Worm (Caenorhabditis elegans) whole organism, L1 larva: ENCODE results near the gene zer-1.

Experiments used
- C04F5.9 ChIP-seq: sonication (generic microtip); optimal IDR thresholded peaks from 2 replicates; lab custom pipeline; 2016; ENCODE audit warnings: missing genetic modification characterization, missing compliant biosample characterization
- C16A3.4 ChIP-seq: fragments of 150-350 bp; optimal IDR thresholded peaks from 2 replicates; lab custom pipeline; 2014; ENCODE audit warnings: missing biosample characterization, missing genetic modification characterization
- F16B12.6 ChIP-seq: fragments of 150-350 bp; optimal IDR thresholded peaks from 2 replicates; lab custom pipeline; 2014; ENCODE audit warnings: missing biosample characterization, missing genetic modification characterization
- aly-2 ChIP-seq: fragments of 150-350 bp; optimal IDR thresholded peaks from 2 replicates; lab custom pipeline; 2014; ENCODE audit warnings: missing biosample characterization, missing genetic modification characterization
- blmp-1 ChIP-seq: fragments of 150-350 bp; optimal IDR thresholded peaks from 2 replicates; lab custom pipeline; 2014; ENCODE audit warnings: missing biosample characterization, missing genetic modification characterization
- ceh-88 ChIP-seq: fragments of 200-800 bp; sonication (Bioruptor generic); IDR thresholded peaks from 2 replicates; pipeline ENCODE4 v1.3.6; 2022; ENCODE audit warnings: missing genetic modification characterization, missing compliant biosample characterization
- ceh-90 ChIP-seq: sonication (generic microtip); optimal IDR thresholded peaks from 2 replicates; lab custom pipeline; 2016; ENCODE audit warnings: missing genetic modification characterization, missing compliant biosample characterization
- ces-1 ChIP-seq: fragments of 150-350 bp; optimal IDR thresholded peaks from 2 replicates; lab custom pipeline; 2014; ENCODE audit warnings: missing biosample characterization, missing genetic modification reagents, missing genetic modification characterization
- dpl-1 ChIP-seq, 3 experiments: fragments of 150-350 bp in 2 of 3; sonication (generic microtip) in 1 of 3; optimal IDR thresholded peaks; 2 replicates each; lab custom pipeline; 2014 to 2017; ENCODE audit warnings: missing biosample characterization in 3 of 3, missing genetic modification characterization in 3 of 3, missing genetic modification reagents in 3 of 3
- dsc-1 ChIP-seq: sonication (generic microtip); optimal IDR thresholded peaks from 2 replicates; lab custom pipeline; 2016; ENCODE audit warnings: mild to moderate bottlenecking, missing genetic modification characterization, missing compliant biosample characterization
- efl-1 ChIP-seq, 4 experiments: fragments of 150-350 bp; optimal IDR thresholded peaks in 3 of 4; peaks in 1 of 4; 1 replicate in 1 of 4; 2 replicates in 3 of 4; lab custom pipeline; 2014; ENCODE audit warnings: missing biosample characterization in 2 of 4, missing genetic modification characterization in 2 of 4, missing genetic modification reagents in 2 of 4
- efl-3 ChIP-seq: fragments of 200-800 bp; sonication (Bioruptor generic); optimal IDR thresholded peaks from 2 replicates; lab custom pipeline; 2018; ENCODE audit warnings: mild to moderate bottlenecking, missing genetic modification characterization, missing compliant biosample characterization
- egl-27 ChIP-seq, 2 experiments: fragments of 150-350 bp in 1 of 2; sonication (generic microtip); optimal IDR thresholded peaks; 3 replicates each; lab custom pipeline; 2017 to 2018; ENCODE audit warnings: missing biosample characterization in 2 of 2, missing genetic modification characterization in 2 of 2, missing genetic modification reagents in 2 of 2
- elt-3 ChIP-seq, 6 experiments: fragments of 150-350 bp in 1 of 6; sonication (generic microtip); optimal IDR thresholded peaks; 2 replicates each; lab custom pipeline; 2017 to 2018; ENCODE audit warnings: missing biosample characterization in 6 of 6, missing genetic modification characterization in 6 of 6, inconsistent platforms in 1 of 6
- ets-5 ChIP-seq: fragments of 200-800 bp; sonication (Bioruptor generic); IDR thresholded peaks from 2 replicates; pipeline ENCODE4 v1.3.6; 2022; ENCODE audit warnings: missing genetic modification characterization, missing compliant biosample characterization
- fos-1 ChIP-seq: fragments of 150-350 bp; optimal IDR thresholded peaks from 2 replicates; lab custom pipeline; 2014; ENCODE audit warnings: missing biosample characterization, missing genetic modification characterization
- hlh-17 ChIP-seq: fragments of 200-800 bp; sonication (Bioruptor generic); optimal IDR thresholded peaks from 2 replicates; lab custom pipeline; 2018; ENCODE audit warnings: missing genetic modification characterization, mild to moderate bottlenecking, missing compliant biosample characterization, moderate library complexity, borderline replicate concordance
- irx-1 ChIP-seq: sonication (generic microtip); optimal IDR thresholded peaks from 2 replicates; lab custom pipeline; 2016; ENCODE audit warnings: missing genetic modification characterization, missing compliant biosample characterization
- isw-1 ChIP-seq: fragments of 200-800 bp; sonication (Bioruptor generic); IDR thresholded peaks from 2 replicates; pipeline ENCODE4 v1.3.6; 2022; ENCODE audit warnings: missing genetic modification characterization, missing compliant biosample characterization
- lin-14 ChIP-seq: fragments of 200-800 bp; sonication (Bioruptor generic); optimal IDR thresholded peaks from 2 replicates; lab custom pipeline; 2018; ENCODE audit warnings: mild to moderate bottlenecking, missing genetic modification characterization, moderate library complexity, missing compliant biosample characterization
- lin-35 ChIP-seq, 2 experiments: fragments of 150-350 bp; optimal IDR thresholded peaks; 2 replicates each; lab custom pipeline; 2014; ENCODE audit warnings: missing biosample characterization in 2 of 2, missing genetic modification characterization in 2 of 2, missing genetic modification reagents in 2 of 2
- lin-39 ChIP-seq: fragments of 150-350 bp; optimal IDR thresholded peaks from 2 replicates; lab custom pipeline; 2014; ENCODE audit warnings: missing biosample characterization, missing genetic modification reagents, missing genetic modification characterization
- lir-3 ChIP-seq: sonication (generic microtip); optimal IDR thresholded peaks from 2 replicates; lab custom pipeline; 2016; ENCODE audit warnings: mild to moderate bottlenecking, missing genetic modification characterization, moderate library complexity, missing compliant biosample characterization; ENCODE audit not compliant: poor library complexity
- lsy-2 ChIP-seq, 2 experiments: fragments of 150-350 bp; optimal IDR thresholded peaks; 2 replicates each; lab custom pipeline; 2014; ENCODE audit warnings: missing biosample characterization in 2 of 2, missing genetic modification characterization in 2 of 2
- mep-1 ChIP-seq: fragments of 150-350 bp; optimal IDR thresholded peaks from 2 replicates; lab custom pipeline; 2014; ENCODE audit warnings: missing biosample characterization, missing genetic modification characterization
- nhr-20 ChIP-seq: sonication (generic microtip); optimal IDR thresholded peaks from 2 replicates; lab custom pipeline; 2016; ENCODE audit warnings: mild to moderate bottlenecking, missing genetic modification characterization, missing compliant biosample characterization
- nhr-28 ChIP-seq: fragments of 150-350 bp; optimal IDR thresholded peaks from 2 replicates; lab custom pipeline; 2014; ENCODE audit warnings: missing biosample characterization, missing genetic modification characterization
- nhr-47 ChIP-seq: sonication (generic microtip); optimal IDR thresholded peaks from 2 replicates; lab custom pipeline; 2016; ENCODE audit warnings: mild to moderate bottlenecking, missing genetic modification characterization, moderate library complexity, missing compliant biosample characterization
- nhr-71 ChIP-seq: sonication (generic microtip); optimal IDR thresholded peaks from 2 replicates; lab custom pipeline; 2016; ENCODE audit warnings: mild to moderate bottlenecking, missing genetic modification characterization, moderate library complexity, missing compliant biosample characterization
- nhr-77 ChIP-seq: fragments of 150-350 bp; optimal IDR thresholded peaks from 2 replicates; lab custom pipeline; 2014; ENCODE audit warnings: missing biosample characterization, missing genetic modification characterization
- nhr-85 ChIP-seq: sonication (generic microtip); peaks from one replicate; lab custom pipeline; 2016; ENCODE audit warnings: missing genetic modification characterization, inconsistent platforms, missing compliant biosample characterization
- nhr-90 ChIP-seq: sonication (generic microtip); optimal IDR thresholded peaks from 2 replicates; lab custom pipeline; 2016; ENCODE audit warnings: mild to moderate bottlenecking, missing genetic modification characterization, missing compliant biosample characterization; ENCODE audit not compliant: poor library complexity
- rnt-1 ChIP-seq: sonication (generic microtip); optimal IDR thresholded peaks from 2 replicates; lab custom pipeline; 2016; ENCODE audit warnings: mild to moderate bottlenecking, missing genetic modification characterization, moderate library complexity, missing compliant biosample characterization
- skn-1 ChIP-seq: fragments of 150-350 bp; optimal IDR thresholded peaks from 2 replicates; lab custom pipeline; 2014; ENCODE audit warnings: missing biosample characterization, missing genetic modification characterization
- snu-23 ChIP-seq: sonication (generic microtip); optimal IDR thresholded peaks from 2 replicates; lab custom pipeline; 2016; ENCODE audit warnings: missing genetic modification characterization, missing compliant biosample characterization
- sptf-1 ChIP-seq: fragments of 150-350 bp; optimal IDR thresholded peaks from 2 replicates; lab custom pipeline; 2014; ENCODE audit warnings: missing biosample characterization, missing genetic modification characterization
- sup-37 ChIP-seq: fragments of 200-800 bp; sonication (Bioruptor generic); optimal IDR thresholded peaks from 2 replicates; lab custom pipeline; 2018; ENCODE audit warnings: mild to moderate bottlenecking, missing genetic modification characterization, missing compliant biosample characterization
- swsn-7 ChIP-seq: sonication (generic microtip); optimal IDR thresholded peaks from 2 replicates; lab custom pipeline; 2016; ENCODE audit warnings: missing genetic modification characterization, missing compliant biosample characterization
- unc-130 ChIP-seq: fragments of 150-350 bp; optimal IDR thresholded peaks from 2 replicates; lab custom pipeline; 2017; ENCODE audit warnings: missing biosample characterization, missing genetic modification characterization, inconsistent platforms
- unc-62 ChIP-seq: fragments of 150-350 bp; optimal IDR thresholded peaks from 2 replicates; lab custom pipeline; 2014; ENCODE audit warnings: missing biosample characterization, missing genetic modification reagents, missing genetic modification characterization
- xbp-1 ChIP-seq: sonication (generic microtip); optimal IDR thresholded peaks from 2 replicates; lab custom pipeline; 2016; ENCODE audit warnings: missing genetic modification characterization, missing compliant biosample characterization
- zip-4 ChIP-seq: fragments of 200-800 bp; sonication (Bioruptor generic); optimal IDR thresholded peaks from 2 replicates; lab custom pipeline; 2018; ENCODE audit warnings: mild to moderate bottlenecking, missing genetic modification characterization, moderate library complexity, missing compliant biosample characterization
- ztf-11 ChIP-seq, 2 experiments: sonication (generic microtip); optimal IDR thresholded peaks; 2 replicates each; lab custom pipeline; 2016 to 2017; ENCODE audit warnings: missing genetic modification characterization in 2 of 2, missing biosample characterization in 1 of 2, missing compliant biosample characterization in 1 of 2
- ztf-4 ChIP-seq: fragments of 150-350 bp; optimal IDR thresholded peaks from 2 replicates; lab custom pipeline; 2014; ENCODE audit warnings: missing biosample characterization, missing genetic modification characterization

The zer-1 gene

ce11 chrIII:910540-911311 lies 24.1 kb upstream of the zer-1 start, which contains the start of the genes F23H11.5 and bra-2:
F23H11.5 (minus strand) TSS chrIII:910590.
bra-2 (plus strand) TSS chrIII:911261.
- peak; percentile 9 for TF ChIP-seq lir-3 (tag; lab: Kevin White, UChicago)
- peak; percentile 44 for TF ChIP-seq snu-23 (GFP tag; lab: Kevin White, UChicago)
- no peak for TF ChIP-seq egl-27 (tag; optimal IDR thresholded peaks at IDR 0.05; lab: Kevin White, UChicago)
- TF ChIP-seq C16A3.4 = peak; percentile 48
- TF ChIP-seq nhr-71 (tag; lab: Kevin White, UChicago) = peak; percentile 34
- TF ChIP-seq ceh-90 (tag; lab: Kevin White, UChicago) = no peak
- peak; percentile 1 for TF ChIP-seq nhr-20 (tag; lab: Kevin White, UChicago)
- peak; percentile 5 for TF ChIP-seq swsn-7
- TF ChIP-seq skn-1 = peak; percentile 14
- no peak for TF ChIP-seq sptf-1 (tag; lab: Kevin White, UChicago)
- TF ChIP-seq lin-14 (GFP tag; lab: Kevin White, UChicago) = no peak
- no peak for TF ChIP-seq ces-1 (GFP tag; lab: Kevin White, UChicago)
- no peak for TF ChIP-seq C04F5.9 (tag; lab: Kevin White, UChicago)
- peak; percentile 24 to 35 for TF ChIP-seq efl-1 (optimal IDR thresholded peaks at IDR 0.05; lab: Kevin White, UChicago)
- TF ChIP-seq efl-1 (GFP tag; optimal IDR thresholded peaks at IDR 0.05 in 1 of 2; lab: Kevin White, UChicago) = peak; percentile 32 to 79
- TF ChIP-seq ztf-4 = no peak
- peak; percentile 31 for TF ChIP-seq nhr-47 (tag; lab: Kevin White, UChicago)
- peak in 1 of 6 experiments; percentile 5 for TF ChIP-seq elt-3 (tag; optimal IDR thresholded peaks at IDR 0.05; lab: Kevin White, UChicago)
- peak in 2 of 3 experiments; percentile 27 to 43 for TF ChIP-seq dpl-1 (GFP tag; optimal IDR thresholded peaks at IDR 0.05; lab: Kevin White, UChicago)
- no peak for TF ChIP-seq sup-37
- TF ChIP-seq lin-35 (GFP tag; optimal IDR thresholded peaks at IDR 0.05; lab: Kevin White, UChicago) = peak; percentile 33 to 41
- TF ChIP-seq rnt-1 (tag; lab: Kevin White, UChicago) = no peak
- TF ChIP-seq unc-130 (tag; lab: Kevin White, UChicago) = peak; percentile 36
- no peak for TF ChIP-seq nhr-90 (tag; lab: Kevin White, UChicago)
- no peak for TF ChIP-seq isw-1 (GFP tag; lab: Robert Waterston, UW)
- TF ChIP-seq lsy-2 (tag; optimal IDR thresholded peaks at IDR 0.05; lab: Kevin White, UChicago) = peak; percentile 50 to 82
- peak; percentile 27 for TF ChIP-seq F16B12.6 (tag; lab: Kevin White, UChicago)
- TF ChIP-seq blmp-1 (tag; lab: Kevin White, UChicago) = peak; percentile 57

- TF ChIP-seq ztf-11 (tag; optimal IDR thresholded peaks at IDR 0.05; lab: Kevin White, UChicago) (no peak), rnt-1 (tag; lab: Kevin White, UChicago) (peak; percentile 7), nhr-85 (tag; lab: Kevin White, UChicago) (peak; percentile 14), lsy-2 (tag; optimal IDR thresholded peaks at IDR 0.05; lab: Kevin White, UChicago) (peak in 1 of 2 experiments; percentile 4), nhr-47 (tag; lab: Kevin White, UChicago) (peak; percentile 3)
These were observed 22.9 kb upstream of the zer-1 start, which contains the start of gene crls-1 for ce11 chrIII:909540-909939. crls-1 (minus strand) TSS chrIII:909902.

ce11 chrIII:907990-908389 lies 21.4 kb upstream of the zer-1 start:
- no peak for TF ChIP-seq ceh-88
- no peak for TF ChIP-seq hlh-17 (GFP tag; lab: Kevin White, UChicago)
- TF ChIP-seq xbp-1 = no peak
- TF ChIP-seq aly-2 (tag; lab: Kevin White, UChicago) = no peak
- TF ChIP-seq mep-1 (tag; lab: Kevin White, UChicago) = no peak
- TF ChIP-seq fos-1 (tag; lab: Kevin White, UChicago) = peak; percentile 94
- TF ChIP-seq snu-23 (GFP tag; lab: Kevin White, UChicago) = peak; percentile 5
- no peak for TF ChIP-seq irx-1
- TF ChIP-seq nhr-28 (tag; lab: Kevin White, UChicago) = no peak
- TF ChIP-seq C04F5.9 (tag; lab: Kevin White, UChicago) = no peak
- TF ChIP-seq isw-1 (GFP tag; lab: Robert Waterston, UW) = no peak
- no peak for TF ChIP-seq zip-4 (GFP tag; lab: Kevin White, UChicago)
- peak; percentile 6 to 49 for TF ChIP-seq efl-1 (optimal IDR thresholded peaks at IDR 0.05; lab: Kevin White, UChicago)
- TF ChIP-seq efl-1 (GFP tag; optimal IDR thresholded peaks at IDR 0.05 in 1 of 2; lab: Kevin White, UChicago) = peak in 1 of 2 experiments; percentile 7
- TF ChIP-seq dsc-1 (tag; lab: Kevin White, UChicago) = no peak
- TF ChIP-seq lsy-2 (tag; optimal IDR thresholded peaks at IDR 0.05; lab: Kevin White, UChicago) = peak in 1 of 2 experiments; percentile 45
- TF ChIP-seq nhr-85 (tag; lab: Kevin White, UChicago) = no peak
- no peak for TF ChIP-seq ets-5 (GFP tag; lab: Robert Waterston, UW)
- no peak for TF ChIP-seq unc-62 (GFP tag; lab: Kevin White, UChicago)
- TF ChIP-seq nhr-20 (tag; lab: Kevin White, UChicago) = no peak
- TF ChIP-seq ztf-11 (tag; optimal IDR thresholded peaks at IDR 0.05; lab: Kevin White, UChicago) = no peak
- TF ChIP-seq efl-3 (GFP tag; lab: Kevin White, UChicago) = no peak
- TF ChIP-seq lin-14 (GFP tag; lab: Kevin White, UChicago) = peak; percentile 36
- peak; percentile 61 for TF ChIP-seq blmp-1 (tag; lab: Kevin White, UChicago)
- TF ChIP-seq lin-39 (tag; lab: Kevin White, UChicago) = no peak
- no peak for TF ChIP-seq nhr-77 (tag; lab: Kevin White, UChicago)
